Fruit fly (Drosophila melanogaster) whole organism, wandering third instar larva: ENCODE measurements around the gene CG14563.

Experiments
- Abd-B ChIP-seq: fragments of >200 bp; optimal IDR thresholded peaks from 2 replicates; lab custom pipeline; 2017; ENCODE audit warnings: missing biosample characterization, missing genetic modification characterization
- CG32264 ChIP-seq: fragments of 200-800 bp; sonication (Bioruptor generic); optimal IDR thresholded peaks from 2 replicates; lab custom pipeline; 2016; ENCODE audit warnings: missing biosample characterization, missing genetic modification characterization
- CG9705 ChIP-seq: fragments of 200-800 bp; sonication (Bioruptor generic); optimal IDR thresholded peaks from 2 replicates; lab custom pipeline; 2018; ENCODE audit warnings: missing biosample characterization, mild to moderate bottlenecking, missing genetic modification characterization
- CrebA ChIP-seq: fragments of 200-800 bp; sonication (Bioruptor generic); optimal IDR thresholded peaks from 2 replicates; lab custom pipeline; 2016; ENCODE audit warnings: missing biosample characterization, mild to moderate bottlenecking, missing genetic modification characterization, borderline replicate concordance
- Dfd ChIP-seq: fragments of >200 bp; optimal IDR thresholded peaks from 2 replicates; lab custom pipeline; 2017; ENCODE audit warnings: missing biosample characterization, missing genetic modification characterization
- Dif ChIP-seq: fragments of 200-275, 200-300 bp; sonication (Bioruptor generic); optimal IDR thresholded peaks from 2 replicates; lab custom pipeline; 2018; ENCODE audit warnings: missing biosample characterization, missing genetic modification characterization; ENCODE audit not compliant: partially characterized antibody
- GATAd ChIP-seq: sonication (Bioruptor generic); optimal IDR thresholded peaks from 2 replicates; lab custom pipeline; 2016; ENCODE audit warnings: missing biosample characterization, missing genetic modification characterization
- HLH106 ChIP-seq: fragments of 200-800 bp; optimal IDR thresholded peaks from 3 replicates; lab custom pipeline; 2019; ENCODE audit warnings: missing biosample characterization, mild to moderate bottlenecking, missing genetic modification characterization, moderate library complexity
- Hnf4 ChIP-seq: fragments of 200-800 bp; sonication (Bioruptor generic); optimal IDR thresholded peaks from 2 replicates; lab custom pipeline; 2016; ENCODE audit warnings: missing biosample characterization, mild to moderate bottlenecking, missing genetic modification characterization
- Hr78 ChIP-seq: fragments of >200 bp; optimal IDR thresholded peaks from 2 replicates; lab custom pipeline; 2017; ENCODE audit warnings: missing biosample characterization, missing genetic modification characterization
- Hr83 ChIP-seq: fragments of 200-300 bp; sonication (Bioruptor generic); optimal IDR thresholded peaks from 2 replicates; lab custom pipeline; 2016; ENCODE audit warnings: missing biosample characterization, mild to moderate bottlenecking, missing genetic modification characterization, moderate library complexity; ENCODE audit not compliant: poor library complexity, severe bottlenecking
- Jra ChIP-seq: sonication (Bioruptor generic); optimal IDR thresholded peaks from 2 replicates; lab custom pipeline; 2016; ENCODE audit warnings: missing biosample characterization, missing genetic modification characterization
- Mio ChIP-seq: sonication (Bioruptor generic); optimal IDR thresholded peaks from 2 replicates; lab custom pipeline; 2016; ENCODE audit warnings: missing biosample characterization, missing genetic modification characterization
- Myc ChIP-seq: fragments of >200 bp; optimal IDR thresholded peaks from 2 replicates; lab custom pipeline; 2017
- N ChIP-seq: fragments of >200 bp; optimal IDR thresholded peaks from 2 replicates; lab custom pipeline; 2018; ENCODE audit warnings: missing biosample characterization, missing external identifiers, missing genetic modification characterization
- OdsH ChIP-seq: fragments of 200-800 bp; sonication (Bioruptor generic); optimal IDR thresholded peaks from 2 replicates; lab custom pipeline; 2016; ENCODE audit warnings: missing biosample characterization, mild to moderate bottlenecking, missing genetic modification characterization
- Rel ChIP-seq, 2 experiments: fragments of 200-800 bp; sonication (Bioruptor generic) in 1 of 2; optimal IDR thresholded peaks; 2 replicates in 1 of 2; 3 replicates in 1 of 2; lab custom pipeline; 2016 to 2019; ENCODE audit warnings: mild to moderate bottlenecking in 2 of 2, missing biosample characterization in 2 of 2, missing genetic modification characterization in 2 of 2, moderate library complexity in 1 of 2
- Sp1 ChIP-seq: fragments of 200-800 bp; sonication (Bioruptor generic); optimal IDR thresholded peaks from 3 replicates; lab custom pipeline; 2019; ENCODE audit warnings: missing biosample characterization, mild to moderate bottlenecking, missing genetic modification characterization, moderate library complexity
- Vsx2 ChIP-seq: fragments of 200-300, 225-300 bp; sonication (Bioruptor generic); optimal IDR thresholded peaks from 2 replicates; lab custom pipeline; 2018; ENCODE audit warnings: missing biosample characterization, missing genetic modification characterization; ENCODE audit not compliant: partially characterized antibody
- br ChIP-seq: fragments of 200-800 bp; sonication (Bioruptor generic); optimal IDR thresholded peaks from 2 replicates; lab custom pipeline; 2016; ENCODE audit warnings: missing biosample characterization, missing genetic modification characterization
- brk ChIP-seq: fragments of 200-800 bp; sonication (Bioruptor generic); optimal IDR thresholded peaks from 2 replicates; lab custom pipeline; 2016; ENCODE audit warnings: missing biosample characterization, mild to moderate bottlenecking, missing genetic modification characterization
- dl ChIP-seq, 2 experiments: fragments of 175-275, 200-275 bp in 1 of 2; fragments of 200-275 bp in 1 of 2; sonication (Bioruptor generic); optimal IDR thresholded peaks; lab custom pipeline; 2018; ENCODE audit warnings: mild to moderate bottlenecking in 2 of 2, missing biosample characterization in 2 of 2, missing genetic modification characterization in 2 of 2, moderate library complexity in 2 of 2; ENCODE audit not compliant: partially characterized antibody in 2 of 2, insufficient read depth in 1 of 2
- dmrt93B ChIP-seq: fragments of 200-800 bp; sonication (Bioruptor generic); optimal IDR thresholded peaks from 2 replicates; lab custom pipeline; 2018; ENCODE audit warnings: missing biosample characterization, mild to moderate bottlenecking, missing genetic modification characterization
- dsf ChIP-seq: sonication (Bioruptor generic); optimal IDR thresholded peaks from 2 replicates; lab custom pipeline; 2016; ENCODE audit warnings: missing biosample characterization, missing genetic modification characterization, borderline replicate concordance
- ey ChIP-seq: fragments of 200-800 bp; sonication (Bioruptor generic); optimal IDR thresholded peaks from 2 replicates; lab custom pipeline; 2016; ENCODE audit warnings: missing biosample characterization, missing genetic modification characterization
- foxo ChIP-seq, 2 experiments: fragments of 200-800 bp; sonication (Bioruptor generic); optimal IDR thresholded peaks; 2 replicates in 1 of 2; 3 replicates in 1 of 2; lab custom pipeline; 2016 to 2017; ENCODE audit warnings: missing biosample characterization in 2 of 2, missing genetic modification characterization in 2 of 2
- fru ChIP-seq: fragments of 200-800 bp; sonication (Bioruptor generic); optimal IDR thresholded peaks from 3 replicates; lab custom pipeline; 2016; ENCODE audit warnings: missing biosample characterization, mild to moderate bottlenecking, missing genetic modification characterization
- h ChIP-seq: fragments of 200-800 bp; sonication (Bioruptor generic); optimal IDR thresholded peaks from 3 replicates; lab custom pipeline; 2016; ENCODE audit warnings: missing biosample characterization, mild to moderate bottlenecking, missing genetic modification characterization
- jim ChIP-seq: fragments of 175-275, 200-325 bp; sonication (Bioruptor generic); optimal IDR thresholded peaks from 2 replicates; lab custom pipeline; 2016; ENCODE audit warnings: missing biosample characterization, mild to moderate bottlenecking, missing genetic modification characterization
- lola ChIP-seq: fragments of >200 bp; optimal IDR thresholded peaks from 2 replicates; lab custom pipeline; 2017; ENCODE audit warnings: missing biosample characterization, missing genetic modification characterization
- pan ChIP-seq: fragments of >200 bp; optimal IDR thresholded peaks from 2 replicates; lab custom pipeline; 2017
- psq ChIP-seq: fragments of 200-800 bp; sonication (Bioruptor generic); optimal IDR thresholded peaks from 3 replicates; lab custom pipeline; 2017; ENCODE audit warnings: missing biosample characterization, mild to moderate bottlenecking, missing genetic modification characterization, moderate library complexity
- rgr ChIP-seq: fragments of 200-800 bp; sonication (Bioruptor generic); optimal IDR thresholded peaks from 3 replicates; lab custom pipeline; 2016; ENCODE audit warnings: missing biosample characterization, mild to moderate bottlenecking, missing genetic modification characterization
- sage ChIP-seq: fragments of 200-800 bp; sonication (Bioruptor generic); optimal IDR thresholded peaks from 2 replicates; lab custom pipeline; 2016; ENCODE audit warnings: missing biosample characterization, mild to moderate bottlenecking, missing genetic modification characterization
- sv ChIP-seq: fragments of 200-800 bp; sonication (Bioruptor generic); optimal IDR thresholded peaks from 3 replicates; lab custom pipeline; 2016; ENCODE audit warnings: missing biosample characterization, missing genetic modification characterization
- tai ChIP-seq: sonication (Bioruptor generic); optimal IDR thresholded peaks from 2 replicates; lab custom pipeline; 2016; ENCODE audit warnings: missing biosample characterization, missing genetic modification characterization
- usp ChIP-seq: fragments of >200 bp; optimal IDR thresholded peaks from 2 replicates; lab custom pipeline; 2017; ENCODE audit warnings: missing biosample characterization, missing genetic modification characterization
- woc ChIP-seq: sonication (Bioruptor generic); optimal IDR thresholded peaks from 2 replicates; lab custom pipeline; 2016; ENCODE audit warnings: missing biosample characterization, mild to moderate bottlenecking, missing genetic modification characterization

The CG14563 gene

dm6 chr3L:21842286-21842685 is at the start of gene CG14563:
Gene CG14563 (minus strand): TSS chr3L:21842386.
- TF ChIP-seq CrebA (GFP tag; lab: Kevin White, UChicago) = no peak

- TF ChIP-seq Sp1 (GFP tag; lab: Kevin White, UChicago) (peak; percentile 93), ey (GFP tag; lab: Kevin White, UChicago) (peak; percentile 95), Vsx2 (GFP tag; lab: Kevin White, UChicago) (no peak), pan (no peak), Dif (GFP tag; lab: Kevin White, UChicago) (no peak), br (GFP tag; lab: Kevin White, UChicago) (peak; percentile 95), Hr78 (GFP tag; lab: Kevin White, UChicago) (no peak), Jra (peak; percentile 91), usp (GFP tag; lab: Kevin White, UChicago) (no peak), brk (GFP tag; lab: Kevin White, UChicago) (peak; percentile 91), woc (peak; percentile 86), HLH106 (tag; lab: Kevin White, UChicago) (peak; percentile 86), jim (GFP tag; lab: Kevin White, UChicago) (no peak), Rel (GFP tag; optimal IDR thresholded peaks at IDR 0.05; lab: Kevin White, UChicago) (peak; percentile 91), Rel (tag; optimal IDR thresholded peaks at IDR 0.05; lab: Kevin White, UChicago) (peak; percentile 58), tai (GFP tag; lab: Kevin White, UChicago) (peak; percentile 86), Mio (GFP tag; lab: Kevin White, UChicago) (peak; percentile 0), N (GFP tag; lab: Kevin White, UChicago) (no peak), CG9705 (peak; percentile 56), CrebA (GFP tag; lab: Kevin White, UChicago) (peak; percentile 72), psq (GFP tag; lab: Kevin White, UChicago) (peak; percentile 91), fru (GFP tag; lab: Kevin White, UChicago) (peak; percentile 94), sage (peak; percentile 90), foxo (GFP tag; optimal IDR thresholded peaks at IDR 0.05; lab: Kevin White, UChicago) (peak; percentile 78 to 96), Myc (no peak), h (GFP tag; lab: Kevin White, UChicago) (peak; percentile 97), CG32264 (peak; percentile 91), GATAd (GFP tag; lab: Kevin White, UChicago) (peak; percentile 47), sv (GFP tag; lab: Kevin White, UChicago) (no peak), Dfd (no peak), dsf (peak; percentile 52), dl (GFP tag; optimal IDR thresholded peaks at IDR 0.05; lab: Kevin White, UChicago; ENCODE audit: insufficient read depth in 1 of 2, partially characterized antibody in 2 of 2) (no peak), Abd-B (GFP tag; lab: Kevin White, UChicago) (no peak), Hnf4 (GFP tag; lab: Kevin White, UChicago) (peak; percentile 95), rgr (peak; percentile 94), OdsH (GFP tag; lab: Kevin White, UChicago) (peak; percentile 93), Hr83 (GFP tag; lab: Kevin White, UChicago) (no peak), dmrt93B (GFP tag; lab: Kevin White, UChicago) (peak; percentile 74), lola (GFP tag; lab: Kevin White, UChicago) (no peak)
Measured at dm6 chr3L:21891307-21891774, 49.2 kb upstream of the CG14563 start.

- TF ChIP-seq foxo (GFP tag; optimal IDR thresholded peaks at IDR 0.05; lab: Kevin White, UChicago) = no peak
- TF ChIP-seq rgr = no peak
- TF ChIP-seq pan = no peak
- TF ChIP-seq dl (GFP tag; optimal IDR thresholded peaks at IDR 0.05; lab: Kevin White, UChicago; ENCODE audit: insufficient read depth in 1 of 2, partially characterized antibody in 2 of 2) = no peak
- TF ChIP-seq Sp1 (GFP tag; lab: Kevin White, UChicago) = no peak
- TF ChIP-seq Jra = no peak
- TF ChIP-seq Rel (GFP tag; optimal IDR thresholded peaks at IDR 0.05; lab: Kevin White, UChicago) = no peak
- TF ChIP-seq Rel (tag; optimal IDR thresholded peaks at IDR 0.05; lab: Kevin White, UChicago) = no peak
- no peak for TF ChIP-seq dsf
- TF ChIP-seq Dfd = no peak
- TF ChIP-seq woc = no peak
- TF ChIP-seq Myc = no peak
- no peak for TF ChIP-seq GATAd (GFP tag; lab: Kevin White, UChicago)
- TF ChIP-seq br (GFP tag; lab: Kevin White, UChicago) = no peak
- TF ChIP-seq CG9705 = no peak
- TF ChIP-seq Abd-B (GFP tag; lab: Kevin White, UChicago) = no peak
- TF ChIP-seq usp (GFP tag; lab: Kevin White, UChicago) = no peak
- TF ChIP-seq psq (GFP tag; lab: Kevin White, UChicago) = no peak
Measured at dm6 chr3L:21889601-21890000, 47.4 kb upstream of the CG14563 start.
